Worm (Caenorhabditis elegans): ENCODE data around the gene panl-2.

Gene panl-2

DNA sequence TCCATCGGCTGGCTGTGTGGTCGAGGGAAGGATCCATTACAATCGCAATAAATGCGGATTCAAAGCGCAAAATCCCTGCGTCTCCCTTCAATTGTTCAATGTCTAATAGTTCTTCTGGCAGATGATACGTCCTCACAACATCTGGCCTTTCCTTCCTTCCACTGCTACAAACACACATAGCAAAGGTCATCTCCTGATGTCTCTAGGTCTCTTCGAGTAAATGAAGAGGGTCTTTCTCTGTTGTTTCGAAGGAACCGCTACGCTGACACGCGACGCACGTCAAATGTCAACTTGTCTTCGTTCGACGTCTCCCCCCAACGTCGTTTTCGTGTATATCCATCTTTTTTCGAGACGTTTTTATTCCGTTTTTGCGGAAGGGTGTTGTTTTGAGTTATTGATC lies 10.9 kb upstream of the panl-2 start:
- peak; percentile 67 for TF ChIP-seq mep-1 (tag; optimal IDR thresholded peaks at IDR 0.05)
- peak; percentile 100 for TF ChIP-seq unc-62 (GFP tag; optimal IDR thresholded peaks at IDR 0.05)
- TF ChIP-seq mls-2 (tag; optimal IDR thresholded peaks at IDR 0.05), result peak; percentile 55
- no peak for TF ChIP-seq sem-2 (GFP tag; optimal IDR thresholded peaks at IDR 0.05)
- TF ChIP-seq nhr-12 (tag; optimal IDR thresholded peaks at IDR 0.05), result no peak
- peak; percentile 81 for TF ChIP-seq lin-32 (GFP tag; optimal IDR thresholded peaks at IDR 0.05)
- peak; percentile 22 for TF ChIP-seq elt-1 (tag; optimal IDR thresholded peaks at IDR 0.05; ENCODE audit: borderline replicate concordance, insufficient read depth)
- no peak for TF ChIP-seq ces-1 (GFP tag; optimal IDR thresholded peaks at IDR 0.05)
- no peak for TF ChIP-seq elt-3 (tag; optimal IDR thresholded peaks at IDR 0.05)
- no peak for TF ChIP-seq nhr-237 (tag; optimal IDR thresholded peaks at IDR 0.05)
- no peak for TF ChIP-seq bed-3 (GFP tag; optimal IDR thresholded peaks at IDR 0.05)
- peak; percentile 58 for TF ChIP-seq lin-13 (tag; optimal IDR thresholded peaks at IDR 0.05)
- TF ChIP-seq sptf-1 (tag; optimal IDR thresholded peaks at IDR 0.05), result peak; percentile 53
- TF ChIP-seq nhr-2 (tag; optimal IDR thresholded peaks at IDR 0.05), result peak; percentile 88
- no peak for TF ChIP-seq flh-1 (GFP tag; optimal IDR thresholded peaks at IDR 0.05)
- no peak for TF ChIP-seq ceh-43 (GFP tag; optimal IDR thresholded peaks at IDR 0.05)
- TF ChIP-seq unc-39 (tag; optimal IDR thresholded peaks at IDR 0.05), result peak; percentile 2
- peak; percentile 93 for TF ChIP-seq hlh-1 (tag; optimal IDR thresholded peaks at IDR 0.05)
- TF ChIP-seq pha-4 (tag; optimal IDR thresholded peaks at IDR 0.05), result no peak
- peak; percentile 30 for TF ChIP-seq ztf-11 (tag; optimal IDR thresholded peaks at IDR 0.05)
- TF ChIP-seq ham-2 (GFP tag; optimal IDR thresholded peaks at IDR 0.05), result peak; percentile 74
- peak; percentile 76 for TF ChIP-seq unc-120 (tag; optimal IDR thresholded peaks at IDR 0.05; ENCODE audit: poor library complexity, severe bottlenecking)
- TF ChIP-seq tbx-8 (GFP tag; optimal IDR thresholded peaks at IDR 0.05), result peak; percentile 3
- no peak for TF ChIP-seq zip-8 (tag; optimal IDR thresholded peaks at IDR 0.05)
- no peak for TF ChIP-seq snpc-4 (tag; optimal IDR thresholded peaks at IDR 0.05)
- TF ChIP-seq M03D4.4 (tag; optimal IDR thresholded peaks at IDR 0.05), result peak; percentile 53
- TF ChIP-seq drap-1 (GFP tag; optimal IDR thresholded peaks at IDR 0.05), result peak; percentile 13
- TF ChIP-seq mab-5 (tag; optimal IDR thresholded peaks at IDR 0.05), result no peak
- no peak for TF ChIP-seq nhr-28 (tag; optimal IDR thresholded peaks at IDR 0.05)
- peak; percentile 55 for TF ChIP-seq lsy-2 (tag; optimal IDR thresholded peaks at IDR 0.05)
- no peak for TF ChIP-seq nhr-76 (tag; optimal IDR thresholded peaks at IDR 0.05)
- peak; percentile 95 for TF ChIP-seq cnd-1 (tag; optimal IDR thresholded peaks at IDR 0.05)
- TF ChIP-seq ceh-39 (tag; optimal IDR thresholded peaks at IDR 0.05), result peak; percentile 66
- TF ChIP-seq blmp-1 (tag; optimal IDR thresholded peaks at IDR 0.05), result no peak
- no peak for TF ChIP-seq ceh-83 (GFP tag; optimal IDR thresholded peaks at IDR 0.05)

ce11 chrIII:6974952-6975351 lies 7.0 kb upstream of the panl-2 start:
- TF ChIP-seq hlh-1 (tag; optimal IDR thresholded peaks at IDR 0.05) (no peak), zip-8 (tag; optimal IDR thresholded peaks at IDR 0.05) (peak; percentile 91)

ce11 chrIII:6973682-6974081 lies 5.8 kb upstream of the panl-2 start, which contains the start of gene F31E3.2:
TSS of gene F31E3.2 (plus strand) at chrIII:6973982.
- TF ChIP-seq hlh-1 (tag; optimal IDR thresholded peaks at IDR 0.05) (no peak), mep-1 (tag; optimal IDR thresholded peaks at IDR 0.05) (no peak)

- TF ChIP-seq hlh-1 (tag; optimal IDR thresholded peaks at IDR 0.05) (peak; percentile 83), sptf-1 (tag; optimal IDR thresholded peaks at IDR 0.05) (peak; percentile 87), nhr-76 (tag; optimal IDR thresholded peaks at IDR 0.05) (no peak), ceh-83 (GFP tag; optimal IDR thresholded peaks at IDR 0.05) (no peak), M03D4.4 (tag; optimal IDR thresholded peaks at IDR 0.05) (peak; percentile 73), ceh-43 (GFP tag; optimal IDR thresholded peaks at IDR 0.05) (peak; percentile 39), tbx-8 (GFP tag; optimal IDR thresholded peaks at IDR 0.05) (no peak), unc-62 (GFP tag; optimal IDR thresholded peaks at IDR 0.05) (peak; percentile 85), zip-8 (tag; optimal IDR thresholded peaks at IDR 0.05) (no peak), nhr-2 (tag; optimal IDR thresholded peaks at IDR 0.05) (peak; percentile 80), lin-13 (tag; optimal IDR thresholded peaks at IDR 0.05) (peak; percentile 91), lsy-2 (tag; optimal IDR thresholded peaks at IDR 0.05) (peak; percentile 100), flh-1 (GFP tag; optimal IDR thresholded peaks at IDR 0.05) (no peak), cnd-1 (tag; optimal IDR thresholded peaks at IDR 0.05) (peak; percentile 31), bed-3 (GFP tag; optimal IDR thresholded peaks at IDR 0.05) (peak; percentile 18), snpc-4 (tag; optimal IDR thresholded peaks at IDR 0.05) (no peak), mep-1 (tag; optimal IDR thresholded peaks at IDR 0.05) (peak; percentile 97), ces-1 (GFP tag; optimal IDR thresholded peaks at IDR 0.05) (peak; percentile 89), lin-32 (GFP tag; optimal IDR thresholded peaks at IDR 0.05) (no peak), nhr-12 (tag; optimal IDR thresholded peaks at IDR 0.05) (no peak), elt-1 (tag; optimal IDR thresholded peaks at IDR 0.05; ENCODE audit: borderline replicate concordance, insufficient read depth) (no peak), nhr-237 (tag; optimal IDR thresholded peaks at IDR 0.05) (peak; percentile 96), unc-39 (tag; optimal IDR thresholded peaks at IDR 0.05) (no peak), blmp-1 (tag; optimal IDR thresholded peaks at IDR 0.05) (peak; percentile 19), ztf-11 (tag; optimal IDR thresholded peaks at IDR 0.05) (peak; percentile 79), sem-2 (GFP tag; optimal IDR thresholded peaks at IDR 0.05) (no peak), mab-5 (tag; optimal IDR thresholded peaks at IDR 0.05) (peak; percentile 75), ceh-39 (tag; optimal IDR thresholded peaks at IDR 0.05) (peak; percentile 97), elt-3 (tag; optimal IDR thresholded peaks at IDR 0.05) (peak; percentile 63), ham-2 (GFP tag; optimal IDR thresholded peaks at IDR 0.05) (no peak), drap-1 (GFP tag; optimal IDR thresholded peaks at IDR 0.05) (peak; percentile 71), mls-2 (tag; optimal IDR thresholded peaks at IDR 0.05) (peak; percentile 58), nhr-28 (tag; optimal IDR thresholded peaks at IDR 0.05) (no peak), pha-4 (tag; optimal IDR thresholded peaks at IDR 0.05) (peak; percentile 97), unc-120 (tag; optimal IDR thresholded peaks at IDR 0.05; ENCODE audit: poor library complexity, severe bottlenecking) (peak; percentile 76)
These were observed 3.8 kb upstream of the panl-2 start, which contains the start of the genes eef-1A.1 and rfc-4 for ce11 chrIII:6971662-6972284. TSS of gene eef-1A.1 (minus strand) at chrIII:6971712. TSS of gene rfc-4 (plus strand) at chrIII:6972253.
